Fruit fly (Drosophila melanogaster) whole organism, prepupa: ENCODE results near the gene D19B.

ENCODE experiments used
- Blimp-1 ChIP-seq: fragments of 200-800 bp; sonication (Bioruptor generic); optimal IDR thresholded peaks from 3 replicates; lab custom pipeline; 2017; ENCODE audit warnings: missing biosample characterization, missing genetic modification characterization, mild to moderate bottlenecking, moderate library complexity, missing genetic modification reagents
- CG10631 ChIP-seq: fragments of 200-800 bp; sonication (Bioruptor generic); optimal IDR thresholded peaks from 2 replicates; lab custom pipeline; 2016; ENCODE audit warnings: missing biosample characterization, missing genetic modification characterization
- CG11294 ChIP-seq: fragments of 200-800 bp; sonication (Bioruptor generic); IDR thresholded peaks from 2 replicates; pipeline ENCODE4 v1.3.6; 2022; ENCODE audit warnings: missing biosample characterization, missing genetic modification characterization
- CG1621 ChIP-seq: fragments of 200-800 bp; sonication (Bioruptor generic); optimal IDR thresholded peaks from 3 replicates; lab custom pipeline; 2018; ENCODE audit warnings: missing biosample characterization, mild to moderate bottlenecking, missing genetic modification characterization
- CG31627 ChIP-seq: fragments of 200-800 bp; sonication (Bioruptor generic); optimal IDR thresholded peaks from 3 replicates; lab custom pipeline; 2016; ENCODE audit warnings: missing biosample characterization, missing genetic modification characterization
- CG34406 ChIP-seq: fragments of 200-800 bp; sonication (Bioruptor generic); optimal IDR thresholded peaks from 3 replicates; lab custom pipeline; 2016; ENCODE audit warnings: missing biosample characterization, missing genetic modification characterization
- CG4318 ChIP-seq: fragments of 200-800 bp; sonication (Bioruptor generic); optimal IDR thresholded peaks from 3 replicates; lab custom pipeline; 2017; ENCODE audit warnings: missing biosample characterization, mild to moderate bottlenecking, missing genetic modification characterization
- CG6163 ChIP-seq: fragments of 200-800 bp; sonication (Bioruptor generic); IDR thresholded peaks from 3 replicates; pipeline ENCODE4 v1.3.6; 2022; ENCODE audit warnings: missing biosample characterization, missing genetic modification characterization
- CG6792 ChIP-seq: fragments of 200-800 bp; sonication (Bioruptor generic); optimal IDR thresholded peaks from 3 replicates; lab custom pipeline; 2016; ENCODE audit warnings: missing biosample characterization, missing genetic modification characterization
- CG6808 ChIP-seq: fragments of 200-800 bp; sonication (Bioruptor generic); optimal IDR thresholded peaks from 3 replicates; lab custom pipeline; 2017; ENCODE audit warnings: missing biosample characterization, missing genetic modification characterization, mild to moderate bottlenecking, moderate library complexity, missing genetic modification reagents
- CG6854 ChIP-seq: fragments of 200-800 bp; sonication (Bioruptor generic); optimal IDR thresholded peaks from 2 replicates; lab custom pipeline; 2017; ENCODE audit warnings: missing biosample characterization, mild to moderate bottlenecking, missing genetic modification characterization
- CG8319 ChIP-seq: fragments of 200-800 bp; sonication (Bioruptor generic); optimal IDR thresholded peaks from 3 replicates; lab custom pipeline; 2016; ENCODE audit warnings: missing biosample characterization, missing genetic modification characterization
- CG8632 ChIP-seq: fragments of 200-800 bp; sonication (Bioruptor generic); optimal IDR thresholded peaks from 3 replicates; lab custom pipeline; 2016; ENCODE audit warnings: missing biosample characterization, missing genetic modification characterization
- CG9139 ChIP-seq: fragments of 200-800 bp; sonication (Bioruptor generic); optimal IDR thresholded peaks from 3 replicates; lab custom pipeline; 2017; ENCODE audit warnings: missing biosample characterization, mild to moderate bottlenecking, missing genetic modification characterization
- Eip75B ChIP-seq: fragments of 200-800 bp; sonication (Bioruptor generic); optimal IDR thresholded peaks from 3 replicates; lab custom pipeline; 2016; ENCODE audit warnings: missing biosample characterization, missing genetic modification characterization
- Eip93F ChIP-seq: fragments of 200-800 bp; sonication (Bioruptor generic); optimal IDR thresholded peaks from 2 replicates; lab custom pipeline; 2016; ENCODE audit warnings: missing biosample characterization, mild to moderate bottlenecking, missing genetic modification characterization
- Ets21C ChIP-seq: fragments of 200-800 bp; sonication (Bioruptor generic); optimal IDR thresholded peaks from 3 replicates; lab custom pipeline; 2016; ENCODE audit warnings: missing biosample characterization, missing genetic modification characterization
- Hr4 ChIP-seq: fragments of 200-800 bp; sonication (Bioruptor generic); optimal IDR thresholded peaks from 3 replicates; lab custom pipeline; 2016; ENCODE audit warnings: missing biosample characterization, missing genetic modification characterization
- Lpt ChIP-seq: fragments of 200-800 bp; sonication (Bioruptor generic); optimal IDR thresholded peaks from 3 replicates; lab custom pipeline; 2016; ENCODE audit warnings: missing biosample characterization, missing genetic modification characterization
- Sox14 ChIP-seq: fragments of 200-800 bp; sonication (Bioruptor generic); optimal IDR thresholded peaks from 3 replicates; lab custom pipeline; 2016; ENCODE audit warnings: missing biosample characterization, missing genetic modification characterization
- achi ChIP-seq: fragments of 200-800 bp; sonication (Bioruptor generic); optimal IDR thresholded peaks from 3 replicates; lab custom pipeline; 2016; ENCODE audit warnings: missing biosample characterization, missing genetic modification characterization
- acj6 ChIP-seq: fragments of 200-800 bp; sonication (Bioruptor generic); optimal IDR thresholded peaks from 3 replicates; lab custom pipeline; 2016; ENCODE audit warnings: missing biosample characterization, missing genetic modification characterization
- dac ChIP-seq: fragments of 200-800 bp; sonication (Bioruptor generic); optimal IDR thresholded peaks from 2 replicates; lab custom pipeline; 2017; ENCODE audit warnings: missing biosample characterization, mild to moderate bottlenecking, missing genetic modification characterization
- dsx ChIP-seq: fragments of 200-800 bp; optimal IDR thresholded peaks from 3 replicates; lab custom pipeline; 2019; ENCODE audit warnings: missing biosample characterization, mild to moderate bottlenecking, missing genetic modification characterization, moderate library complexity; ENCODE audit not compliant: poor library complexity, severe bottlenecking
- esn ChIP-seq: fragments of 200-800 bp; sonication (Bioruptor generic); optimal IDR thresholded peaks from 2 replicates; lab custom pipeline; 2016; ENCODE audit warnings: missing biosample characterization, mild to moderate bottlenecking, missing genetic modification characterization, moderate library complexity
- fd59A ChIP-seq: fragments of 200-800 bp; sonication (Bioruptor generic); optimal IDR thresholded peaks from 2 replicates; lab custom pipeline; 2017; ENCODE audit warnings: missing biosample characterization, mild to moderate bottlenecking, missing genetic modification characterization, missing genetic modification reagents
- fkh ChIP-seq: fragments of 200-800 bp; sonication (Bioruptor generic); optimal IDR thresholded peaks from 3 replicates; lab custom pipeline; 2017; ENCODE audit warnings: missing biosample characterization, mild to moderate bottlenecking, missing genetic modification characterization, moderate library complexity
- net ChIP-seq: fragments of 200-800 bp; sonication (Bioruptor generic); optimal IDR thresholded peaks from 3 replicates; lab custom pipeline; 2016; ENCODE audit warnings: missing biosample characterization, missing genetic modification characterization
- pdm3 ChIP-seq: fragments of 200-800 bp; sonication (Bioruptor generic); optimal IDR thresholded peaks from 3 replicates; lab custom pipeline; 2016; ENCODE audit warnings: missing biosample characterization, missing genetic modification characterization
- salr ChIP-seq, 2 experiments: fragments of 200-800 bp; sonication (Bioruptor generic); optimal IDR thresholded peaks; 3 replicates each; lab custom pipeline; 2016 to 2018; ENCODE audit warnings: missing biosample characterization in 2 of 2, missing genetic modification characterization in 2 of 2, mild to moderate bottlenecking in 1 of 2
- spab ChIP-seq: fragments of 200-800 bp; sonication (Bioruptor generic); optimal IDR thresholded peaks from 2 replicates; lab custom pipeline; 2017; ENCODE audit warnings: missing biosample characterization, mild to moderate bottlenecking, missing genetic modification characterization, missing genetic modification reagents
- svp ChIP-seq: fragments of 200-800 bp; sonication (Bioruptor generic); peaks from one replicate; lab custom pipeline; 2016; ENCODE audit warnings: missing biosample characterization, missing genetic modification characterization
- topi ChIP-seq: fragments of 200-800 bp; sonication (Bioruptor generic); optimal IDR thresholded peaks from 3 replicates; lab custom pipeline; 2016; ENCODE audit warnings: missing biosample characterization, missing genetic modification characterization
- vri ChIP-seq: fragments of 200-800 bp; sonication (Bioruptor generic); optimal IDR thresholded peaks from 3 replicates; lab custom pipeline; 2016; ENCODE audit warnings: missing biosample characterization, mild to moderate bottlenecking, missing genetic modification characterization

D19B gene

DNA sequence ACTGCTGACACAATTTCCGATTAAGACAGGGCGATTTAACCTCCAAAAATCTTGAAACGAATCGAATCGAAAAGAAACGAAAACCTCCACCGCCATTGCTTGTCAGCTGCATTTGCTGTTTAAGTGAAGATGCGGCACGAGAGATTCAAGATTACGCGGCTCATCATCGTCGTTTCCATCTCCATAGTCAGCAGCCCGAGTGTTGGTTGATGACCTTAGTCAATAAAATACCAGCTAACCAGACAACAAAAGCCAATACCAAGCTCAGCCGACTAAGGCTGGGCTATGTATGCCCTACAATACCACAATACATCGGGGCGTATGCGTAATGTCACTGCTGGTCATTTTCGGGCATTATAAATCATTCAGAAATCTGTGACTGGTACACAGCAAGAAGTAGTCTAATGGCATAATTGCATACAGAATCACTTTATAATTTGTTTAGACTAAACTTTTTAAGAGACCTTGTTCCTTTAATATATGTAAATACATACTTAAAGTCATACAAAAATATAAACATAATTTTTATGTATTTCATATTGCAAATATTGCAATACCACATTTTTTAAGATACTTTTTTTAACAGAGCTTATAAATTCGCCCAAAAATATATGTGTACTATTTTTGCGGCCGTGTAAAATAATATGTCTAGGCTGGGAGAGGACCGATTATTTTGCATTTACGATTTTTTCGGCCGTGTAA lies 43.8 kb downstream of the D19B start (continued):
- TF ChIP-seq CG34406 (GFP tag; lab: Kevin White, UChicago) (peak; percentile 29), CG11294 (GFP tag; lab: Robert Waterston, UW) (no peak), CG4318 (GFP tag; lab: Kevin White, UChicago) (no peak), CG10631 (GFP tag; lab: Kevin White, UChicago) (peak; percentile 9), Eip93F (no peak), acj6 (GFP tag; lab: Kevin White, UChicago) (peak; percentile 3), vri (GFP tag; lab: Kevin White, UChicago) (no peak), svp (GFP tag; lab: Kevin White, UChicago) (no peak), Ets21C (no peak), topi (no peak), esn (GFP tag; lab: Kevin White, UChicago) (no peak), Blimp-1 (no peak), Lpt (GFP tag; lab: Kevin White, UChicago) (no peak), achi (GFP tag; lab: Kevin White, UChicago) (no peak), CG9139 (GFP tag; lab: Kevin White, UChicago) (no peak), Eip75B (GFP tag; lab: Kevin White, UChicago) (no peak), dsx (GFP tag; lab: Kevin White, UChicago) (no peak), dac (GFP tag; lab: Kevin White, UChicago) (no peak), CG1621 (tag; lab: Kevin White, UChicago) (no peak), CG6854 (GFP tag; lab: Kevin White, UChicago) (no peak), CG8632 (GFP tag; lab: Kevin White, UChicago) (peak; percentile 21), CG6163 (GFP tag; lab: Robert Waterston, UW) (no peak), CG8319 (GFP tag; lab: Kevin White, UChicago) (peak; percentile 5), net (GFP tag; lab: Kevin White, UChicago) (no peak)

DNA sequence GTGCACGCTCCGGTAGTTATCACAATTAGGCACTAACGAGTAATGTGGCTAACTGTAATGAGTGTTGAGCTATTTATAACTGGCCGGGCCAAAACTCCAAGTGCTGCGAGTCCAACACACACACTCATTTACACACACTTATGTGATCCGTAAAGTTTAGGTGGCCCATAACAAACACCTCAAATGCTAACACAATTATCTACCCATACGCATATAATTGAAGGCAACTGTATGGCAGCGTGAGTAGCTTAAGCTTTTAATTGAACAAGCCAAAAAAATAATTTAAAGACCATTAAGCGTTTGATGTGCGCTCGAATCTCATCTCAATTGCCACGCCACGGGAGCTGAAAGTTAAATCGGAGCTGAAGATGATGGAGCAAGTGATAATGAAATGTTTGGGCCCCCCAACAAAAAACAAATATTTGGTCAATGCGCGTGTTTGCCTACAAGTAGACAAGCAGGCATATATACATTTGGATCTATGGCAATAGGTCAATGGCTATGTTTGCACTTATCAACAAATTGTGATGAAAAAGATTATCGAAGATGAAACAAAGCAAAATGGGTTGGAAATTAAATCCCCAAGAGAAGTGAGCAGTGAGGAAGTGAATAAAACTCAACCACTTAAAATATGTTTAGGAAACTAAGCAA lies 44.7 kb downstream of the D19B start, which contains the start of gene Cpr65Av:
Gene Cpr65Av (minus strand): TSS at position 51 of the 651 bp plus-strand sequence.
- TF ChIP-seq fkh (GFP tag; lab: Kevin White, UChicago) = peak; percentile 56
- no peak for TF ChIP-seq Hr4

DNA sequence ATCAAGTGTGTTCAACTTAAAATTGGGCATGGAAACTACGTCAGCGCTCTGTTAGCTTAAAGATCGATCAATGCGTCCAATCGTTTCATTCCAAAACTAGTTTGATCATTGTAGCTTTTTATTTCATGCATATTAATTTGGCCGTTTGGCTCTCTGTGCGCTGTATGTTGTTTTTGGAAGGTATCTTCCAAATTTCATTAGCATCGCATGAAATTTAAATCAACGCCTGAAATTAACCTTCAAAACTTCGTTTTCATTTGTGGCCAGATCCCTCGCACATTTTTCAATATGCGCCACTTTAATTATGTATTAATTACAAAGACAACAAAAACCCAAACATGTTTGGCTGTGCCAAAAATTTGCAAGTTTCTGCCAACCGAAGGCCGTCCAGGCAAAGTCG lies 46.1 kb downstream of the D19B start:
- TF ChIP-seq CG31627 (GFP tag; lab: Kevin White, UChicago) = no peak
- no peak for TF ChIP-seq Lpt (GFP tag; lab: Kevin White, UChicago)
- no peak for TF ChIP-seq fd59A (GFP tag; lab: Kevin White, UChicago)
- TF ChIP-seq CG1621 (tag; lab: Kevin White, UChicago) = no peak
- no peak for TF ChIP-seq spab (GFP tag; lab: Kevin White, UChicago)
- no peak for TF ChIP-seq CG4318 (GFP tag; lab: Kevin White, UChicago)
- no peak for TF ChIP-seq CG11294 (GFP tag; lab: Robert Waterston, UW)
- TF ChIP-seq net (GFP tag; lab: Kevin White, UChicago) = no peak
- TF ChIP-seq topi = no peak
- no peak for TF ChIP-seq svp (GFP tag; lab: Kevin White, UChicago)
- no peak for TF ChIP-seq salr (GFP tag; optimal IDR thresholded peaks at IDR 0.05; lab: Kevin White, UChicago)
- no peak for TF ChIP-seq fkh (GFP tag; lab: Kevin White, UChicago)
- TF ChIP-seq, all 60 proteins: peak for 0

DNA sequence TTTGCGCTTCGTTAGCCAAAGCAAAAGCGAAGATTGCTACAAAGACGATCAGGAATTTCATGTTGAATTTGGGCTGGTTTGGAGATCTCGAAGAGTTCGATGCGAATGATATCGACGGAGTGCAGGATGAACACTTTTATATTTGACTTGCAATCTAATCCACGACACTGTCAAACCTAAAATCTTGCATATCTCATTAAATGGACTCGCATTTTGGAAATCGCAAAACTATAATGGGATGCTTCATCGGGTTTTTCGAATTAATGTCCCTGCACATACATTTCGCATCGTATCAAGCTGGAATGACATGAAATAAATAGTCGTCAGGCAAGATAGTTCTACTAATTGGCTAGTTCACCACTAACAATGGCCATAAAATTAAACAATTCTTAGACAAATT lies 46.7 kb downstream of the D19B start, which contains the start of gene Lcp65Ae:
Gene Lcp65Ae (minus strand): TSS at position 101 of the 400 bp plus-strand sequence.
- no peak for TF ChIP-seq CG6792 (GFP tag; lab: Kevin White, UChicago)
- no peak for TF ChIP-seq Sox14
- TF ChIP-seq dsx (GFP tag; lab: Kevin White, UChicago) = no peak
- no peak for TF ChIP-seq CG6808
- TF ChIP-seq fd59A (GFP tag; lab: Kevin White, UChicago) = no peak
- no peak for TF ChIP-seq fkh (GFP tag; lab: Kevin White, UChicago)
- no peak for TF ChIP-seq pdm3 (GFP tag; lab: Kevin White, UChicago)
- no peak for TF ChIP-seq CG10631 (GFP tag; lab: Kevin White, UChicago)
- no peak for TF ChIP-seq spab (GFP tag; lab: Kevin White, UChicago)
